Fruit fly (Drosophila melanogaster) whole organism, prepupa: ENCODE data around the gene Hmt-1.
A peak's percentile ranks its signal among the peaks of the same experiment; 100 is the strongest.

Experiments used
- Blimp-1 ChIP-seq: fragments of 200-800 bp; sonication (Bioruptor generic); optimal IDR thresholded peaks from 3 replicates; lab custom pipeline; 2017; ENCODE audit warnings: missing biosample characterization, missing genetic modification characterization, mild to moderate bottlenecking, moderate library complexity, missing genetic modification reagents
- CG10669 ChIP-seq: fragments of 200-800 bp; sonication (Bioruptor generic); optimal IDR thresholded peaks from 3 replicates; lab custom pipeline; 2018; ENCODE audit warnings: missing biosample characterization, mild to moderate bottlenecking, missing genetic modification characterization, moderate library complexity
- CG15336 ChIP-seq: fragments of 200-800 bp; sonication (Bioruptor generic); IDR thresholded peaks from 2 replicates; pipeline ENCODE4 v1.3.6; 2022; ENCODE audit warnings: missing biosample characterization, missing genetic modification characterization
- CG1621 ChIP-seq: fragments of 200-800 bp; sonication (Bioruptor generic); optimal IDR thresholded peaks from 3 replicates; lab custom pipeline; 2018; ENCODE audit warnings: missing biosample characterization, mild to moderate bottlenecking, missing genetic modification characterization
- CG32006 ChIP-seq: fragments of 200-800 bp; sonication (Bioruptor generic); optimal IDR thresholded peaks from 3 replicates; lab custom pipeline; 2017; ENCODE audit warnings: missing biosample characterization, mild to moderate bottlenecking, missing genetic modification characterization
- CG34406 ChIP-seq: fragments of 200-800 bp; sonication (Bioruptor generic); optimal IDR thresholded peaks from 3 replicates; lab custom pipeline; 2016; ENCODE audit warnings: missing biosample characterization, missing genetic modification characterization
- CG3919 ChIP-seq: fragments of 200-800 bp; sonication (Bioruptor generic); optimal IDR thresholded peaks from 3 replicates; lab custom pipeline; 2016; ENCODE audit warnings: missing biosample characterization, missing genetic modification characterization
- CG6163 ChIP-seq: fragments of 200-800 bp; sonication (Bioruptor generic); IDR thresholded peaks from 3 replicates; pipeline ENCODE4 v1.3.6; 2022; ENCODE audit warnings: missing biosample characterization, missing genetic modification characterization
- CG6792 ChIP-seq: fragments of 200-800 bp; sonication (Bioruptor generic); optimal IDR thresholded peaks from 3 replicates; lab custom pipeline; 2016; ENCODE audit warnings: missing biosample characterization, missing genetic modification characterization
- CG6854 ChIP-seq: fragments of 200-800 bp; sonication (Bioruptor generic); optimal IDR thresholded peaks from 2 replicates; lab custom pipeline; 2017; ENCODE audit warnings: missing biosample characterization, mild to moderate bottlenecking, missing genetic modification characterization
- CG8119 ChIP-seq: fragments of 200-800 bp; sonication (Bioruptor generic); IDR thresholded peaks from 3 replicates; pipeline ENCODE4 v1.3.6; 2022; ENCODE audit warnings: missing biosample characterization, missing genetic modification characterization
- CG8319 ChIP-seq: fragments of 200-800 bp; sonication (Bioruptor generic); optimal IDR thresholded peaks from 3 replicates; lab custom pipeline; 2016; ENCODE audit warnings: missing biosample characterization, missing genetic modification characterization
- Eip78C ChIP-seq: fragments of 200-800 bp; sonication (Bioruptor generic); peaks from one replicate; lab custom pipeline; 2016; ENCODE audit warnings: missing biosample characterization, missing genetic modification characterization
- Eip93F ChIP-seq: fragments of 200-800 bp; sonication (Bioruptor generic); optimal IDR thresholded peaks from 2 replicates; lab custom pipeline; 2016; ENCODE audit warnings: missing biosample characterization, mild to moderate bottlenecking, missing genetic modification characterization
- Ets21C ChIP-seq: fragments of 200-800 bp; sonication (Bioruptor generic); optimal IDR thresholded peaks from 3 replicates; lab custom pipeline; 2016; ENCODE audit warnings: missing biosample characterization, missing genetic modification characterization
- Gug ChIP-seq: fragments of 200-800 bp; sonication (Bioruptor generic); IDR thresholded peaks from 2 replicates; pipeline ENCODE4 v1.3.6; 2022; ENCODE audit warnings: missing biosample characterization, missing genetic modification characterization
- Hr39 ChIP-seq: fragments of 200-800 bp; sonication (Bioruptor generic); optimal IDR thresholded peaks from 2 replicates; lab custom pipeline; 2016; ENCODE audit warnings: missing biosample characterization, missing genetic modification characterization
- Hr4 ChIP-seq: fragments of 200-800 bp; sonication (Bioruptor generic); optimal IDR thresholded peaks from 3 replicates; lab custom pipeline; 2016; ENCODE audit warnings: missing biosample characterization, missing genetic modification characterization
- Lpt ChIP-seq: fragments of 200-800 bp; sonication (Bioruptor generic); optimal IDR thresholded peaks from 3 replicates; lab custom pipeline; 2016; ENCODE audit warnings: missing biosample characterization, missing genetic modification characterization
- Met ChIP-seq: fragments of 200-800 bp; sonication (Bioruptor generic); optimal IDR thresholded peaks from 3 replicates; lab custom pipeline; 2016; ENCODE audit warnings: missing biosample characterization, missing genetic modification characterization
- OdsH ChIP-seq: fragments of 200-800 bp; sonication (Bioruptor generic); optimal IDR thresholded peaks from 3 replicates; lab custom pipeline; 2016; ENCODE audit warnings: missing biosample characterization, missing genetic modification characterization
- Sox14 ChIP-seq: fragments of 200-800 bp; sonication (Bioruptor generic); optimal IDR thresholded peaks from 3 replicates; lab custom pipeline; 2016; ENCODE audit warnings: missing biosample characterization, missing genetic modification characterization
- Sox15 ChIP-seq: fragments of 200-800 bp; sonication (Bioruptor generic); optimal IDR thresholded peaks from 3 replicates; lab custom pipeline; 2016; ENCODE audit warnings: missing biosample characterization, missing genetic modification characterization
- achi ChIP-seq: fragments of 200-800 bp; sonication (Bioruptor generic); optimal IDR thresholded peaks from 3 replicates; lab custom pipeline; 2016; ENCODE audit warnings: missing biosample characterization, missing genetic modification characterization
- cyc ChIP-seq: fragments of 200-800 bp; sonication (Bioruptor generic); optimal IDR thresholded peaks from 3 replicates; lab custom pipeline; 2016; ENCODE audit warnings: missing biosample characterization, missing genetic modification characterization
- dac ChIP-seq: fragments of 200-800 bp; sonication (Bioruptor generic); optimal IDR thresholded peaks from 2 replicates; lab custom pipeline; 2017; ENCODE audit warnings: missing biosample characterization, mild to moderate bottlenecking, missing genetic modification characterization
- dsx ChIP-seq: fragments of 200-800 bp; optimal IDR thresholded peaks from 3 replicates; lab custom pipeline; 2019; ENCODE audit warnings: missing biosample characterization, mild to moderate bottlenecking, missing genetic modification characterization, moderate library complexity; ENCODE audit not compliant: poor library complexity, severe bottlenecking
- esn ChIP-seq: fragments of 200-800 bp; sonication (Bioruptor generic); optimal IDR thresholded peaks from 2 replicates; lab custom pipeline; 2016; ENCODE audit warnings: missing biosample characterization, mild to moderate bottlenecking, missing genetic modification characterization, moderate library complexity
- fd85E ChIP-seq: fragments of 200-800 bp; sonication (Bioruptor generic); optimal IDR thresholded peaks from 3 replicates; lab custom pipeline; 2016; ENCODE audit warnings: missing biosample characterization, missing genetic modification characterization
- lz ChIP-seq: fragments of 200-800 bp; sonication (Bioruptor generic); optimal IDR thresholded peaks from 3 replicates; lab custom pipeline; 2016; ENCODE audit warnings: missing biosample characterization, missing genetic modification characterization
- net ChIP-seq: fragments of 200-800 bp; sonication (Bioruptor generic); optimal IDR thresholded peaks from 3 replicates; lab custom pipeline; 2016; ENCODE audit warnings: missing biosample characterization, missing genetic modification characterization
- pdm3 ChIP-seq: fragments of 200-800 bp; sonication (Bioruptor generic); optimal IDR thresholded peaks from 3 replicates; lab custom pipeline; 2016; ENCODE audit warnings: missing biosample characterization, missing genetic modification characterization
- salr ChIP-seq, 2 experiments: fragments of 200-800 bp; sonication (Bioruptor generic); optimal IDR thresholded peaks; 3 replicates each; lab custom pipeline; 2016 to 2018; ENCODE audit warnings: missing biosample characterization in 2 of 2, missing genetic modification characterization in 2 of 2, mild to moderate bottlenecking in 1 of 2
- svp ChIP-seq: fragments of 200-800 bp; sonication (Bioruptor generic); peaks from one replicate; lab custom pipeline; 2016; ENCODE audit warnings: missing biosample characterization, missing genetic modification characterization
- topi ChIP-seq: fragments of 200-800 bp; sonication (Bioruptor generic); optimal IDR thresholded peaks from 3 replicates; lab custom pipeline; 2016; ENCODE audit warnings: missing biosample characterization, missing genetic modification characterization
- vri ChIP-seq: fragments of 200-800 bp; sonication (Bioruptor generic); optimal IDR thresholded peaks from 3 replicates; lab custom pipeline; 2016; ENCODE audit warnings: missing biosample characterization, mild to moderate bottlenecking, missing genetic modification characterization

Gene Hmt-1

dm6 chr3R:15807877-15808381, 49.3 kb downstream of the Hmt-1 start:
- TF ChIP-seq achi (GFP tag; lab: Kevin White, UChicago): no peak
- no peak for TF ChIP-seq topi (GFP tag; lab: Kevin White, UChicago)
- TF ChIP-seq CG8319 (GFP tag; lab: Kevin White, UChicago): no peak
- 0 out of 3 replicates have a peak, but pooled peaks have one; percentile 17 for TF ChIP-seq CG6163 (GFP tag; lab: Robert Waterston, UW)
- peak; percentile 41 for TF ChIP-seq Blimp-1

- no peak for TF ChIP-seq dac (GFP tag; lab: Kevin White, UChicago)
- TF ChIP-seq CG1621 (tag; lab: Kevin White, UChicago): peak; percentile 69
- no peak for TF ChIP-seq CG10669 (GFP tag; lab: Kevin White, UChicago)
- peak; percentile 94 for TF ChIP-seq dsx (GFP tag; lab: Kevin White, UChicago)
- TF ChIP-seq Hr4 (GFP tag; lab: Kevin White, UChicago): no peak
- TF ChIP-seq pdm3: peak; percentile 1
- TF ChIP-seq CG6854 (GFP tag; lab: Kevin White, UChicago): peak; percentile 39
- peak; percentile 11 for TF ChIP-seq net (GFP tag; lab: Kevin White, UChicago)
These were observed 50.0 kb downstream of the Hmt-1 start for dm6 chr3R:15807306-15807705.

dm6 chr3R:15806341-15806740, 50.9 kb downstream of the Hmt-1 start:
- TF ChIP-seq Sox14 (GFP tag; lab: Kevin White, UChicago) (no peak), esn (GFP tag; lab: Kevin White, UChicago) (peak; percentile 45), achi (GFP tag; lab: Kevin White, UChicago) (peak; percentile 3), CG15336 (0 out of 2 replicates have a peak, but pooled peaks have one; percentile 26), Eip93F (no peak), CG3919 (GFP tag; lab: Kevin White, UChicago) (no peak), salr (GFP tag; optimal IDR thresholded peaks at IDR 0.05; lab: Kevin White, UChicago) (peak in 1 of 2 experiments; percentile 34), lz (GFP tag; lab: Kevin White, UChicago) (peak; percentile 26), Met (GFP tag; lab: Kevin White, UChicago) (peak; percentile 40), Ets21C (GFP tag; lab: Kevin White, UChicago) (no peak), Gug (no peak), Hr39 (GFP tag; lab: Kevin White, UChicago) (peak; percentile 5), dsx (GFP tag; lab: Kevin White, UChicago) (no peak), Hr4 (GFP tag; lab: Kevin White, UChicago) (peak; percentile 47), CG8119 (GFP tag; lab: Robert Waterston, UW) (peak; percentile 36; the same call in 2 of the 3 replicates), Sox15 (GFP tag; lab: Kevin White, UChicago) (no peak), cyc (GFP tag; lab: Kevin White, UChicago) (no peak), Lpt (GFP tag; lab: Kevin White, UChicago) (peak; percentile 2), Eip78C (GFP tag; lab: Kevin White, UChicago) (peak; percentile 86), topi (GFP tag; lab: Kevin White, UChicago) (peak; percentile 45), fd85E (GFP tag; lab: Kevin White, UChicago) (no peak), CG6792 (GFP tag; lab: Kevin White, UChicago) (no peak), CG32006 (GFP tag; lab: Kevin White, UChicago) (peak; percentile 75), svp (GFP tag; lab: Kevin White, UChicago) (peak; percentile 68)

- peak; percentile 96 for TF ChIP-seq dsx (GFP tag; lab: Kevin White, UChicago)
- TF ChIP-seq CG34406 (GFP tag; lab: Kevin White, UChicago): no peak
- TF ChIP-seq CG1621 (tag; lab: Kevin White, UChicago): no peak
- no peak for TF ChIP-seq vri (GFP tag; lab: Kevin White, UChicago)
- no peak for TF ChIP-seq OdsH (GFP tag; lab: Kevin White, UChicago)
- TF ChIP-seq salr (GFP tag; optimal IDR thresholded peaks at IDR 0.05; lab: Kevin White, UChicago): no peak
- no peak for TF ChIP-seq Met (GFP tag; lab: Kevin White, UChicago)
These were observed 52.6 kb downstream of the Hmt-1 start for dm6 chr3R:15804678-15805077.
